Worm (Caenorhabditis elegans) whole organism, L1 larva: ENCODE data around the gene Y45F3A.5.

ENCODE experiments used
- alr-1 ChIP-seq: fragments of 200-800 bp; sonication (Bioruptor generic); optimal IDR thresholded peaks from 2 replicates; lab custom pipeline; 2018; ENCODE audit warnings: borderline replicate concordance, mild to moderate bottlenecking, missing genetic modification characterization, missing compliant biosample characterization
- jun-1 ChIP-seq: fragments of 150-350 bp; optimal IDR thresholded peaks from 2 replicates; lab custom pipeline; 2014; ENCODE audit warnings: missing biosample characterization, missing genetic modification reagents, missing genetic modification characterization
- lin-39 ChIP-seq: fragments of 150-350 bp; optimal IDR thresholded peaks from 2 replicates; lab custom pipeline; 2014; ENCODE audit warnings: missing biosample characterization, missing genetic modification reagents, missing genetic modification characterization
- mdl-1 ChIP-seq, 2 experiments: fragments of 150-350 bp; optimal IDR thresholded peaks; 2 replicates each; lab custom pipeline; 2014 to 2017; ENCODE audit warnings: missing biosample characterization in 2 of 2, missing genetic modification characterization in 2 of 2, inconsistent platforms in 1 of 2
- nhr-237 ChIP-seq: fragments of 150-350 bp; optimal IDR thresholded peaks from 2 replicates; lab custom pipeline; 2014; ENCODE audit warnings: missing biosample characterization, missing genetic modification characterization
- nhr-47 ChIP-seq: sonication (generic microtip); optimal IDR thresholded peaks from 2 replicates; lab custom pipeline; 2016; ENCODE audit warnings: mild to moderate bottlenecking, missing genetic modification characterization, moderate library complexity, missing compliant biosample characterization
- unc-130 ChIP-seq: fragments of 150-350 bp; optimal IDR thresholded peaks from 2 replicates; lab custom pipeline; 2017; ENCODE audit warnings: missing biosample characterization, missing genetic modification characterization, inconsistent platforms
- unc-62 ChIP-seq: fragments of 150-350 bp; optimal IDR thresholded peaks from 2 replicates; lab custom pipeline; 2014; ENCODE audit warnings: missing biosample characterization, missing genetic modification reagents, missing genetic modification characterization
- unc-98 ChIP-seq: fragments of 200-800 bp; sonication (Bioruptor generic); IDR thresholded peaks from 2 replicates; pipeline ENCODE4 v1.3.6; 2022; ENCODE audit warnings: missing genetic modification characterization, missing compliant biosample characterization

DNA sequence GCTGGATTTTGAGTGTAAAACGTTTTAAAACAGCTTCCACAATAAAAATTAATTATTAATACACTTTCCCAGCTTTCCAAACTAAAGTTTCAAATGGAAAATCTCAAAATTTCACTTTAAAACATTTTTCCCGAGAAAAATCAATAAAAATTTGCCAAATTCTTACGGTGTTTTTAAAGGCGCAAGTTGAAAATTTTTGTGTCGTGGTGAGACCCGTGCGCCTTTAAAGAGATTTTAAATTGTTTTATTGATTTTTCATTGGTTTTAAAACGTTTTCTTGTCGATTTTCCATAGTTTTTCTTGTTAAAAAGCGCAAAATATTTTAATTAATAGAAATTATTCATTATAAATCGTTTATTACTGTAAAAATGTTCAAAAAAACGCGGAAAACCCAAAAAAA is 24.2 kb downstream of the Y45F3A.5 start, which contains the start of gene Y45F3A.1:
- TF ChIP-seq lin-39 (tag; lab: Kevin White, UChicago) (no peak), mdl-1 (tag; optimal IDR thresholded peaks at IDR 0.05; lab: Kevin White, UChicago) (no peak), jun-1 (tag; lab: Kevin White, UChicago) (no peak), unc-98 (no peak), unc-62 (GFP tag; lab: Kevin White, UChicago) (no peak), unc-130 (tag; lab: Kevin White, UChicago) (no peak), nhr-237 (no peak), alr-1 (no peak), nhr-47 (tag; lab: Kevin White, UChicago) (no peak)
